Worm (Caenorhabditis elegans) whole organism, L3 larva: Measurements from ENCODE around the gene Y37H2A.7.

Experiments
- mml-1 ChIP-seq: fragments of 150-350 bp; sonication (generic microtip); optimal IDR thresholded peaks from 3 replicates; lab custom pipeline; 2014; ENCODE audit warnings: missing biosample characterization, missing genetic modification characterization
- nhr-23 ChIP-seq: fragments of 150-350 bp; optimal IDR thresholded peaks from 2 replicates; lab custom pipeline; 2014; ENCODE audit warnings: missing biosample characterization, missing genetic modification reagents, missing genetic modification characterization
- sea-2 ChIP-seq: fragments of 150-350 bp; sonication (generic microtip); optimal IDR thresholded peaks from 4 replicates; lab custom pipeline; 2014; ENCODE audit warnings: missing biosample characterization, missing genetic modification reagents, missing genetic modification characterization
- skn-1 ChIP-seq: fragments of 150-350 bp; optimal IDR thresholded peaks from 2 replicates; lab custom pipeline; 2014; ENCODE audit warnings: missing biosample characterization, missing genetic modification characterization
- snpc-4 ChIP-seq: fragments of 150-350 bp; optimal IDR thresholded peaks from 2 replicates; lab custom pipeline; 2014; ENCODE audit warnings: missing biosample characterization, missing genetic modification characterization
- unc-39 ChIP-seq: sonication (generic microtip); optimal IDR thresholded peaks from 4 replicates; lab custom pipeline; 2017; ENCODE audit warnings: missing biosample characterization, missing genetic modification characterization
- unc-62 ChIP-seq: fragments of 150-350 bp; sonication (generic microtip); optimal IDR thresholded peaks from 4 replicates; lab custom pipeline; 2014; ENCODE audit warnings: missing biosample characterization, missing genetic modification reagents, missing genetic modification characterization

- TF ChIP-seq mml-1 (no peak), unc-62 (GFP tag; lab: Kevin White, UChicago) (no peak), snpc-4 (tag; lab: Kevin White, UChicago) (no peak), unc-39 (tag; lab: Kevin White, UChicago) (no peak), skn-1 (tag; lab: Kevin White, UChicago) (no peak), sea-2 (no peak), nhr-23 (no peak)
Measured at ce11 chrV:18144442-18144841, 10.2 kb upstream of the Y37H2A.7 start.
